Fruit fly (Drosophila melanogaster) whole organism, embryonic: ENCODE results near the gene Mo25.

ENCODE experiments used
- Atf3 ChIP-seq: fragments of 200-800 bp; sonication (Bioruptor generic); optimal IDR thresholded peaks from 3 replicates; lab custom pipeline; 2016; ENCODE audit warnings: missing biosample characterization, missing genetic modification characterization
- B-H1 ChIP-seq: fragments of 200-800 bp; sonication (Bioruptor generic); IDR thresholded peaks from 3 replicates; pipeline ENCODE4 v1.3.6; 2022; ENCODE audit warnings: missing biosample characterization, missing genetic modification characterization
- B-H2 ChIP-seq: fragments of 200-800 bp; sonication (Bioruptor generic); optimal IDR thresholded peaks from 2 replicates; lab custom pipeline; 2018; ENCODE audit warnings: missing biosample characterization, mild to moderate bottlenecking, missing genetic modification characterization
- BEAF-32 ChIP-seq: fragments of 200-800 bp; sonication (Bioruptor generic); optimal IDR thresholded peaks from 3 replicates; lab custom pipeline; 2017; ENCODE audit warnings: missing biosample characterization, missing genetic modification characterization, mild to moderate bottlenecking, moderate library complexity, missing genetic modification reagents
- Bgb ChIP-seq: fragments of 200-800 bp; sonication (Bioruptor generic); IDR thresholded peaks from 2 replicates; pipeline ENCODE4 v1.3.6; 2022; ENCODE audit warnings: missing biosample characterization, missing genetic modification characterization; ENCODE audit not compliant: partially characterized antibody
- Bteb2 ChIP-seq: fragments of 200-800 bp; sonication (Bioruptor generic); optimal IDR thresholded peaks from 2 replicates; lab custom pipeline; 2016; ENCODE audit warnings: missing biosample characterization, missing genetic modification characterization
- CG10209 ChIP-seq: fragments of 200-800 bp; sonication (Bioruptor generic); optimal IDR thresholded peaks from 3 replicates; lab custom pipeline; 2017; ENCODE audit warnings: missing biosample characterization, mild to moderate bottlenecking, missing genetic modification characterization, missing genetic modification reagents
- CG11456 ChIP-seq: fragments of 200-800 bp; sonication (Bioruptor generic); IDR thresholded peaks from 3 replicates; pipeline ENCODE4 v1.3.6; 2022; ENCODE audit warnings: missing biosample characterization, missing genetic modification characterization
- CG11723 ChIP-seq: fragments of 200-800 bp; sonication (Bioruptor generic); optimal IDR thresholded peaks from 2 replicates; lab custom pipeline; 2017; ENCODE audit warnings: missing biosample characterization, mild to moderate bottlenecking, missing genetic modification characterization
- CG12299 ChIP-seq: fragments of 200-800 bp; sonication (Bioruptor generic); optimal IDR thresholded peaks from 2 replicates; lab custom pipeline; 2018; ENCODE audit warnings: missing biosample characterization, mild to moderate bottlenecking, missing genetic modification characterization
- CG13775 ChIP-seq: fragments of 200-800 bp; sonication (Bioruptor generic); optimal IDR thresholded peaks from 3 replicates; lab custom pipeline; 2017; ENCODE audit warnings: missing biosample characterization, mild to moderate bottlenecking, missing genetic modification characterization
- CG15514 ChIP-seq: fragments of 200-800 bp; sonication (Bioruptor generic); optimal IDR thresholded peaks from 3 replicates; lab custom pipeline; 2017; ENCODE audit warnings: missing biosample characterization, missing genetic modification characterization, mild to moderate bottlenecking, moderate library complexity, missing genetic modification reagents
- CG15696 ChIP-seq: fragments of 200-800 bp; sonication (Bioruptor generic); optimal IDR thresholded peaks from 2 replicates; lab custom pipeline; 2019; ENCODE audit warnings: missing biosample characterization, mild to moderate bottlenecking, missing genetic modification characterization, moderate library complexity
- CG1792 ChIP-seq: fragments of 200-800 bp; sonication (Bioruptor generic); optimal IDR thresholded peaks from 2 replicates; lab custom pipeline; 2016; ENCODE audit warnings: missing biosample characterization, missing genetic modification characterization
- CG2712 ChIP-seq: fragments of 200-800 bp; optimal IDR thresholded peaks from 3 replicates; lab custom pipeline; 2019; ENCODE audit warnings: missing biosample characterization, mild to moderate bottlenecking, missing genetic modification characterization, moderate library complexity
- CG3847 ChIP-seq: fragments of 200-800 bp; sonication (Bioruptor generic); IDR thresholded peaks from 2 replicates; pipeline ENCODE4 v1.3.6; 2022; ENCODE audit warnings: missing biosample characterization, missing genetic modification characterization
- CG42726 ChIP-seq: fragments of 200-800 bp; sonication (Bioruptor generic); IDR thresholded peaks from 2 replicates; pipeline ENCODE4 v1.3.6; 2022; ENCODE audit warnings: missing biosample characterization, missing genetic modification characterization; ENCODE audit not compliant: partially characterized antibody
- CG4854 ChIP-seq: fragments of 200-800 bp; sonication (Bioruptor generic); optimal IDR thresholded peaks from 2 replicates; lab custom pipeline; 2016; ENCODE audit warnings: missing biosample characterization, missing genetic modification characterization, inconsistent platforms
- CG6689 ChIP-seq: fragments of 200-800 bp; sonication (Bioruptor generic); IDR thresholded peaks from 2 replicates; pipeline ENCODE4 v1.3.6; 2022; ENCODE audit warnings: missing biosample characterization, missing genetic modification characterization
- CG7987 ChIP-seq: fragments of 200-800 bp; sonication (Bioruptor generic); optimal IDR thresholded peaks from 2 replicates; lab custom pipeline; 2018; ENCODE audit warnings: missing biosample characterization, mild to moderate bottlenecking, missing genetic modification characterization, moderate library complexity
- CG9215 ChIP-seq: fragments of 200-800 bp; sonication (Bioruptor generic); IDR thresholded peaks from 2 replicates; pipeline ENCODE4 v1.3.6; 2022; ENCODE audit warnings: missing biosample characterization, missing genetic modification characterization
- CTCF ChIP-seq: fragments of 200-800 bp; sonication (Bioruptor generic); optimal IDR thresholded peaks from 2 replicates; lab custom pipeline; 2017; ENCODE audit warnings: missing biosample characterization, mild to moderate bottlenecking, missing genetic modification characterization, moderate library complexity
- Eip74EF ChIP-seq, 2 experiments: fragments of 200-800 bp in 1 of 2; fragments of >200 bp in 1 of 2; sonication (Bioruptor generic) in 1 of 2; optimal IDR thresholded peaks; 2 replicates each; lab custom pipeline; 2017 to 2019; ENCODE audit warnings: missing biosample characterization in 2 of 2, missing genetic modification characterization in 2 of 2, mild to moderate bottlenecking in 1 of 2, moderate library complexity in 1 of 2
- HLH4C ChIP-seq: fragments of 200-800 bp; sonication (Bioruptor generic); IDR thresholded peaks from 3 replicates; pipeline ENCODE4 v1.3.6; 2022; ENCODE audit warnings: missing biosample characterization, missing genetic modification characterization; ENCODE audit not compliant: partially characterized antibody
- HmgZ ChIP-seq: fragments of 200-800 bp; sonication (Bioruptor generic); optimal IDR thresholded peaks from 2 replicates; lab custom pipeline; 2018; ENCODE audit warnings: missing biosample characterization, mild to moderate bottlenecking, missing genetic modification characterization
- Hmx ChIP-seq: fragments of 200-800 bp; sonication (Bioruptor generic); optimal IDR thresholded peaks from 2 replicates; lab custom pipeline; 2016; ENCODE audit warnings: missing biosample characterization, missing genetic modification characterization
- MBD-R2 ChIP-seq: fragments of 200-800 bp; sonication (Bioruptor generic); IDR thresholded peaks from 2 replicates; pipeline ENCODE4 v1.3.6; 2022; ENCODE audit warnings: missing biosample characterization, missing genetic modification characterization
- Myb ChIP-seq: fragments of 200-800 bp; sonication (Bioruptor generic); optimal IDR thresholded peaks from 2 replicates; lab custom pipeline; 2016; ENCODE audit warnings: missing biosample characterization, missing genetic modification characterization
- Sry-δ ChIP-seq: fragments of 200-800 bp; sonication (Bioruptor generic); optimal IDR thresholded peaks from 2 replicates; lab custom pipeline; 2016; ENCODE audit warnings: missing biosample characterization, missing genetic modification characterization
- Stat92E ChIP-seq, 3 experiments: fragments of >200 bp in 2 of 3; fragments of 200-800 bp in 1 of 3; sonication (Bioruptor generic) in 1 of 3; optimal IDR thresholded peaks; 2 replicates each; lab custom pipeline; 2017 to 2019; ENCODE audit warnings: missing biosample characterization in 3 of 3, missing genetic modification characterization in 3 of 3, mild to moderate bottlenecking in 1 of 3, moderate library complexity in 1 of 3
- ap ChIP-seq: fragments of 200-800 bp; sonication (Bioruptor generic); IDR thresholded peaks from 2 replicates; pipeline ENCODE4 v1.3.6; 2022; ENCODE audit warnings: missing biosample characterization, missing genetic modification characterization
- bsh ChIP-seq, 2 experiments: fragments of 200-800 bp; sonication (Bioruptor generic); optimal IDR thresholded peaks; 2 replicates each; lab custom pipeline; 2017 to 2018; ENCODE audit warnings: mild to moderate bottlenecking in 2 of 2, missing biosample characterization in 2 of 2, missing genetic modification characterization in 2 of 2, moderate library complexity in 1 of 2
- cas ChIP-seq: fragments of 200-800 bp; sonication (Bioruptor generic); IDR thresholded peaks from 2 replicates; pipeline ENCODE4 v1.3.6; 2022; ENCODE audit warnings: missing biosample characterization, missing genetic modification characterization
- ci ChIP-seq: fragments of 200-800 bp; sonication (Bioruptor generic); IDR thresholded peaks from 3 replicates; pipeline ENCODE4 v1.3.6; 2022; ENCODE audit warnings: missing biosample characterization, missing genetic modification characterization
- croc ChIP-seq: fragments of 200-800 bp; sonication (Bioruptor generic); conservative IDR thresholded peaks from 3 replicates; pipeline ENCODE4 v1.3.6; 2022; ENCODE audit warnings: missing biosample characterization, missing genetic modification characterization
- fd3F ChIP-seq: fragments of 200-800 bp; sonication (Bioruptor generic); optimal IDR thresholded peaks from 2 replicates; lab custom pipeline; 2018; ENCODE audit warnings: missing biosample characterization, mild to moderate bottlenecking, missing genetic modification characterization, moderate library complexity
- fu2 ChIP-seq: fragments of 200-800 bp; sonication (Bioruptor generic); optimal IDR thresholded peaks from 2 replicates; lab custom pipeline; 2016; ENCODE audit warnings: missing biosample characterization, missing genetic modification characterization
- grau ChIP-seq: fragments of 200-800 bp; optimal IDR thresholded peaks from 3 replicates; lab custom pipeline; 2019; ENCODE audit warnings: missing biosample characterization, mild to moderate bottlenecking, missing genetic modification characterization, moderate library complexity
- gt ChIP-seq: fragments of 200-800 bp; sonication (Bioruptor generic); IDR thresholded peaks from 2 replicates; pipeline ENCODE4 v1.3.6; 2022; ENCODE audit warnings: missing biosample characterization, missing genetic modification characterization
- h ChIP-seq: fragments of >200 bp; optimal IDR thresholded peaks from 2 replicates; lab custom pipeline; 2017
- hth ChIP-seq: fragments of >200 bp; optimal IDR thresholded peaks from 2 replicates; lab custom pipeline; 2017; ENCODE audit warnings: inconsistent platforms
- ind ChIP-seq: fragments of 200-800 bp; sonication (Bioruptor generic); optimal IDR thresholded peaks from 3 replicates; lab custom pipeline; 2016; ENCODE audit warnings: missing biosample characterization, missing genetic modification characterization
- lbe ChIP-seq: fragments of 200-800 bp; sonication (Bioruptor generic); optimal IDR thresholded peaks from 2 replicates; lab custom pipeline; 2016; ENCODE audit warnings: missing biosample characterization, mild to moderate bottlenecking, missing genetic modification characterization
- mirr ChIP-seq: fragments of 200-800 bp; sonication (Bioruptor generic); optimal IDR thresholded peaks from 3 replicates; lab custom pipeline; 2018; ENCODE audit warnings: missing biosample characterization, mild to moderate bottlenecking, missing genetic modification characterization
- nerfin-1 ChIP-seq: fragments of 200-800 bp; sonication (Bioruptor generic); optimal IDR thresholded peaks from 3 replicates; lab custom pipeline; 2019; ENCODE audit warnings: missing biosample characterization, mild to moderate bottlenecking, missing genetic modification characterization, moderate library complexity
- org-1 ChIP-seq: fragments of 200-800 bp; sonication (Bioruptor generic); optimal IDR thresholded peaks from 2 replicates; lab custom pipeline; 2017; ENCODE audit warnings: missing biosample characterization, missing genetic modification characterization
- otp ChIP-seq: fragments of 200-800 bp; sonication (Bioruptor generic); IDR thresholded peaks from 3 replicates; pipeline ENCODE4, ENCODE4 v1.3.6; 2022; ENCODE audit warnings: missing biosample characterization, missing genetic modification characterization
- sc ChIP-seq, 3 experiments: fragments of >200 bp in 2 of 3; fragments of 200-800 bp in 1 of 3; sonication (Bioruptor generic) in 1 of 3; optimal IDR thresholded peaks; 2 replicates in 2 of 3; 3 replicates in 1 of 3; lab custom pipeline; 2017; ENCODE audit warnings: mild to moderate bottlenecking in 1 of 3, missing biosample characterization in 1 of 3, missing genetic modification characterization in 1 of 3, missing genetic modification reagents in 1 of 3
- schlank ChIP-seq: fragments of 200-800 bp; sonication (Bioruptor generic); optimal IDR thresholded peaks from 2 replicates; lab custom pipeline; 2018; ENCODE audit warnings: missing biosample characterization, mild to moderate bottlenecking, missing genetic modification characterization
- slou ChIP-seq: fragments of 200-800 bp; sonication (Bioruptor generic); optimal IDR thresholded peaks from 3 replicates; lab custom pipeline; 2016; ENCODE audit warnings: missing biosample characterization, missing genetic modification characterization
- zfh2 ChIP-seq: fragments of 200-800 bp; sonication (Bioruptor generic); optimal IDR thresholded peaks from 2 replicates; lab custom pipeline; 2016; ENCODE audit warnings: missing biosample characterization, missing genetic modification characterization

Gene Mo25

dm6 chr3L:16590860-16591259 lies 24.4 kb downstream of the Mo25 start, which contains the start of gene tra (continued):
- TF ChIP-seq CG7987 (GFP tag; lab: Kevin White, UChicago) = no peak
- TF ChIP-seq CG13775 (GFP tag; lab: Kevin White, UChicago) = no peak
- no peak for TF ChIP-seq ap
- TF ChIP-seq nerfin-1 (tag; lab: Kevin White, UChicago) = no peak
- TF ChIP-seq Atf3 (GFP tag; lab: Kevin White, UChicago) = no peak
- no peak for TF ChIP-seq schlank
- TF ChIP-seq croc (GFP tag; lab: Robert Waterston, UW) = no peak
- TF ChIP-seq CG4854 (GFP tag; lab: Kevin White, UChicago) = no peak
- peak in 1 of 3 experiments; percentile 47 for TF ChIP-seq Stat92E (GFP tag; optimal IDR thresholded peaks at IDR 0.05; lab: Kevin White, UChicago)
- no peak for TF ChIP-seq bsh (GFP tag; optimal IDR thresholded peaks at IDR 0.05; lab: Kevin White, UChicago)
- no peak for TF ChIP-seq org-1 (GFP tag; lab: Kevin White, UChicago)
- TF ChIP-seq CG42726 (GFP tag; lab: Robert Waterston, UW) = no peak; the same call in 1 of the 2 replicates
- no peak for TF ChIP-seq slou (GFP tag; lab: Kevin White, UChicago)
- no peak for TF ChIP-seq HLH4C
- TF ChIP-seq CG6689 = no peak
- TF ChIP-seq CG3847 (GFP tag; lab: Robert Waterston, UW) = no peak
- no peak for TF ChIP-seq CG9215
- no peak for TF ChIP-seq CG11723 (GFP tag; lab: Kevin White, UChicago)
- TF ChIP-seq BEAF-32 = peak; percentile 75
- TF ChIP-seq Bgb (GFP tag; lab: Robert Waterston, UW) = peak; percentile 57
- no peak for TF ChIP-seq grau (tag; lab: Kevin White, UChicago)
- TF ChIP-seq Myb (GFP tag; lab: Kevin White, UChicago) = peak; percentile 96
- TF ChIP-seq hth (lab: Kevin White, UChicago) = no peak
- TF ChIP-seq CG11456 (GFP tag; lab: Robert Waterston, UW) = no peak
- no peak for TF ChIP-seq zfh2 (GFP tag; lab: Kevin White, UChicago)
- peak; percentile 67 for TF ChIP-seq Sry-δ (GFP tag; lab: Kevin White, UChicago)
- TF ChIP-seq ind (GFP tag; lab: Kevin White, UChicago) = no peak
- TF ChIP-seq mirr (GFP tag; lab: Kevin White, UChicago) = no peak
- TF ChIP-seq CG15696 (tag; lab: Kevin White, UChicago) = no peak
- TF ChIP-seq B-H2 (GFP tag; lab: Kevin White, UChicago) = no peak
- TF ChIP-seq fd3F (GFP tag; lab: Kevin White, UChicago) = no peak
- TF ChIP-seq CG2712 (tag; lab: Kevin White, UChicago) = peak; percentile 27
- no peak for TF ChIP-seq otp (GFP tag; lab: Robert Waterston, UW)
- peak; percentile 12 for TF ChIP-seq CTCF (GFP tag; lab: Kevin White, UChicago)
- no peak for TF ChIP-seq Eip74EF (GFP tag; optimal IDR thresholded peaks at IDR 0.05; lab: Kevin White, UChicago)
- no peak for TF ChIP-seq CG10209
- TF ChIP-seq CG12299 (tag; lab: Kevin White, UChicago) = no peak
- TF ChIP-seq MBD-R2 (GFP tag; lab: Robert Waterston, UW) = peak; percentile 59
- TF ChIP-seq h (lab: Kevin White, UChicago) = no peak
- TF ChIP-seq cas (GFP tag; lab: Robert Waterston, UW) = no peak
- peak; percentile 42 for TF ChIP-seq CG15514
- no peak for TF ChIP-seq B-H1 (GFP tag; lab: Robert Waterston, UW)
- no peak for TF ChIP-seq CG1792
- no peak for TF ChIP-seq gt
- no peak for TF ChIP-seq Hmx (GFP tag; lab: Kevin White, UChicago)
- TF ChIP-seq sc (optimal IDR thresholded peaks at IDR 0.05; lab: Kevin White, UChicago) = no peak
- TF ChIP-seq sc (GFP tag; optimal IDR thresholded peaks at IDR 0.05; lab: Kevin White, UChicago) = no peak
- TF ChIP-seq ci (GFP tag; lab: Robert Waterston, UW) = no peak
- TF ChIP-seq HmgZ (tag; lab: Kevin White, UChicago) = peak; percentile 11
- TF ChIP-seq Bteb2 (GFP tag; lab: Kevin White, UChicago) = no peak
- TF ChIP-seq fu2 (GFP tag; lab: Kevin White, UChicago) = no peak
- TF ChIP-seq lbe (GFP tag; lab: Kevin White, UChicago) = no peak
